Fruit fly (Drosophila melanogaster): ENCODE measurements around the gene CG10298.

DNA sequence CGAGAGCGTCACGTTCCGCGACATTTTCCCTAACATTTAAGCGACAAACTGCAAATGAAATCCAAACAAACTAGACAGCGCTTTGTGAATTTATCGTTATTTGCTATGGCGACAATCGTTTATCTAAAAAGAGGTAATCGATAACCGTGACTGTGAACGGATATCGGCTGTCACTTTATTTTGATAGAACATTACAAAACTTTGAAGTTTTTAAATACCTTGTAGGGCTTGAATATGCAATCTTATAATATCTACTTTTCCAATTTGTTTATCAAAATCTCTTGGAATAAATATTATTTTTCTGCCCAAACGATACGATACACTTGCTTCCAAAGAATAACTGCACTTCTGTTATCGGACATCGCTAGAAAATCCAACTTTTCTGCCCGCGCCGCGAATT is 37.3 kb downstream of the CG10298 start, which contains the start of the genes CG1024 and TfIIFalpha:
- no peak for TF ChIP-seq CG8478 (optimal IDR thresholded peaks at IDR 0.05)
- no peak for TF ChIP-seq CTCF (optimal IDR thresholded peaks at IDR 0.05)

All from S2 (cell line).